Fruit fly (Drosophila melanogaster): ENCODE data around the gene subdued.

Gene subdued

DNA sequence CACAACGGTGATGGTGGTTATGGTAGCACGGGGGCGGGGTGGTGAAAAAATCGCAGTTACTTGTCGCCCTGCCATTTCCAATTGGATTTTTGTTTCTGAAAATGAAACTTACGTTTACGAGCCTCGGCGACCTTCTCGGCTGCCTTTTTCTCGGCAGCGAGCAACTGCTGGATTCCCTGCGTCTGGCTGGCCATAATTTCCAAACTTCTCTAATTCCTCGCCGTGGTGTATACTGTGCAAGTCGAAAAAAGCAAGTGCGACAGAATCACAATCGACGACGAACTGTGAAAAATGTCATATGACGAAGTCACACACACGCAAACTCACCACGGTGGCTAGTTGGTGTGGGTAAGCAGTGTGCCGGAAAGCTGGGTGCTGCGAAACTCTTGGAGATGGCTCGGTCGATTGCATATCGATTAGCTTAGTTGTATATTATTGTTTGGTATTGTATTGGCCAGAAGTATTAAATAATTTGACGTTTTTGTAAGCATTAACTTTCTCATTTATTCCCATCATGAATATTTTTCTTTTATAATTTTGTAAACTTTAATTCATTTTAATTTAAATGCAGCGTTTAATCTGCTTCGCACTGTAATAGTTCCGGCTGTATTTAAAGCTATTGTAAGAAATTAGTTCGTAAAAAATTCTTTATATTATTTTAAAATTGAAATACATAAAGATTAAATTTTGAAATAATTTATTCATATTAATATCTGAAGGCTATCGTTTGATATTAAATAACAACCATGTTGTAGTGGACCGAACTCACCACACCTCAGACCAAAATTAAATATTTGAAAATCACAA is 1.8 kb upstream of the subdued start, which contains the start of gene Vha13 (continued):
- peak; percentile 49 for TF ChIP-seq CG1603 (tag; optimal IDR thresholded peaks at IDR 0.05)
- peak; percentile 39; the same call in 1 of the 2 replicates for TF ChIP-seq CG14667 (GFP tag; IDR thresholded peaks at IDR 0.05)
- TF ChIP-seq CG13296 (GFP tag; optimal IDR thresholded peaks at IDR 0.05): peak; percentile 70
- TF ChIP-seq CG15269 (tag; optimal IDR thresholded peaks at IDR 0.05): no peak

DNA sequence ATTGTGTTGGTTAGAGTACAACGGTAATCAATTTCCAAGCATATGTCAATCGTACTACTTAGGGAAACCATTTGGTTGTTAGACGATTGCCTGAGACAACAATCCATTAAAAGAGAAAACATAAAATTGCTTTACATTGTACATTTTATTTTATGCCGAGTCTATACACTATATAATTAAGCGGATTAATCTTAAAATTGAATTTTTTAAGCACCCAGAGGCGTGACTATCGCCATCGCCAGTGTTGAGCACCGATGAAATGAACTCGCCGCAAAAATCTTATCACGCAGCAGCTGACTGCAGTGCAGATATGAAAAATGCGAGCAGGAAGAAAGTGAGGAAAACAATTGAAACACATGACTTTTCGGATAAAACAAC is 360 bp upstream of the subdued start:
- TF ChIP-seq HLH4C (GFP tag; IDR thresholded peaks at IDR 0.05; ENCODE audit: partially characterized antibody) (peak; percentile 53; the same call in 1 of the 3 replicates), CG9932 (GFP tag; IDR thresholded peaks at IDR 0.05) (peak; percentile 43), nerfin-1 (tag; optimal IDR thresholded peaks at IDR 0.05) (no peak), Camta (GFP tag; optimal IDR thresholded peaks at IDR 0.05) (peak; percentile 11), zfh2 (GFP tag; optimal IDR thresholded peaks at IDR 0.05) (no peak), CG14860 (GFP tag; IDR thresholded peaks at IDR 0.05; ENCODE audit: partially characterized antibody) (peak; percentile 68), Jarid2 (GFP tag; optimal IDR thresholded peaks at IDR 0.05) (no peak), Atf3 (GFP tag; optimal IDR thresholded peaks at IDR 0.05) (no peak), D19A (tag; optimal IDR thresholded peaks at IDR 0.05) (no peak), CHES-1-like (GFP tag; optimal IDR thresholded peaks at IDR 0.05) (no peak), gro (GFP tag; optimal IDR thresholded peaks at IDR 0.05) (peak; percentile 19), CG2120 (GFP tag; optimal IDR thresholded peaks at IDR 0.05) (peak; percentile 27), CG14014 (GFP tag; IDR thresholded peaks at IDR 0.05) (0 out of 2 replicates have a peak, but pooled peaks have one; percentile 21), Hmr (GFP tag; optimal IDR thresholded peaks at IDR 0.05) (peak; percentile 11), MBD-R2 (GFP tag; IDR thresholded peaks at IDR 0.05) (no peak), CG33213 (GFP tag; optimal IDR thresholded peaks at IDR 0.05) (no peak), Sry-δ (GFP tag; optimal IDR thresholded peaks at IDR 0.05) (peak; percentile 57), CG15073 (GFP tag; optimal IDR thresholded peaks at IDR 0.05) (no peak), Awh (GFP tag; IDR thresholded peaks at IDR 0.05) (no peak), CG12299 (tag; optimal IDR thresholded peaks at IDR 0.05) (no peak), dysf (GFP tag; IDR thresholded peaks at IDR 0.05) (no peak), ato (GFP tag; IDR thresholded peaks at IDR 0.05; ENCODE audit: partially characterized antibody) (peak; percentile 76), Fer3 (tag; optimal IDR thresholded peaks at IDR 0.05) (peak; percentile 25), CG1603 (tag; optimal IDR thresholded peaks at IDR 0.05) (no peak), prd (optimal IDR thresholded peaks at IDR 0.05) (no peak), prd (GFP tag; IDR thresholded peaks at IDR 0.05) (no peak), Doc3 (GFP tag; IDR thresholded peaks at IDR 0.05; ENCODE audit: partially characterized antibody) (peak; percentile 81), sens (GFP tag) (peak; percentile 87), CG18011 (GFP tag; optimal IDR thresholded peaks at IDR 0.05) (peak; percentile 84), CG10267 (tag; optimal IDR thresholded peaks at IDR 0.05) (peak; percentile 87), hkb (optimal IDR thresholded peaks at IDR 0.05) (no peak), hkb (GFP tag; IDR thresholded peaks at IDR 0.05) (no peak), D (optimal IDR thresholded peaks at IDR 0.05) (no peak), D (GFP tag; optimal IDR thresholded peaks at IDR 0.05) (no peak), B-H2 (GFP tag; optimal IDR thresholded peaks at IDR 0.05) (peak; percentile 8), usp (GFP tag; optimal IDR thresholded peaks at IDR 0.05) (no peak), hbn (GFP tag; IDR thresholded peaks at IDR 0.05; ENCODE audit: partially characterized antibody) (peak; percentile 70), vnd (GFP tag; IDR thresholded peaks at IDR 0.05; ENCODE audit: partially characterized antibody) (peak; percentile 67; the same call in 1 of the 3 replicates), CG2129 (GFP tag; IDR thresholded peaks at IDR 0.05; ENCODE audit: partially characterized antibody) (no peak; the same call in 1 of the 2 replicates), Myb (GFP tag; optimal IDR thresholded peaks at IDR 0.05) (peak; percentile 2), tna (GFP tag; IDR thresholded peaks at IDR 0.05; ENCODE audit: partially characterized antibody) (peak; percentile 36), HLH54F (GFP tag; optimal IDR thresholded peaks at IDR 0.05) (no peak), Dbx (GFP tag; IDR thresholded peaks at IDR 0.05) (peak; percentile 37; the same call in 1 of the 3 replicates), CG2116 (GFP tag; optimal IDR thresholded peaks at IDR 0.05) (peak; percentile 47), gcm (GFP tag; optimal IDR thresholded peaks at IDR 0.05) (no peak)

Measured in whole organism, embryonic.